Fruit fly (Drosophila melanogaster): ENCODE measurements around the gene CG8209.

The CG8209 gene

dm6 chr3L:7976081-7976483, at the start of gene CG8209, which contains the start of gene HP4:
Gene CG8209, plus strand, starts transcription at chr3L:7976406.
Gene HP4, minus strand, starts transcription at chr3L:7976154.
- TF ChIP-seq EcR (GFP tag; optimal IDR thresholded peaks at IDR 0.05) (no peak), usp (GFP tag; optimal IDR thresholded peaks at IDR 0.05) (no peak), psq (optimal IDR thresholded peaks at IDR 0.05) (no peak), Dll (optimal IDR thresholded peaks at IDR 0.05) (no peak), CG8478 (optimal IDR thresholded peaks at IDR 0.05) (no peak), pan (optimal IDR thresholded peaks at IDR 0.05) (no peak)

DNA sequence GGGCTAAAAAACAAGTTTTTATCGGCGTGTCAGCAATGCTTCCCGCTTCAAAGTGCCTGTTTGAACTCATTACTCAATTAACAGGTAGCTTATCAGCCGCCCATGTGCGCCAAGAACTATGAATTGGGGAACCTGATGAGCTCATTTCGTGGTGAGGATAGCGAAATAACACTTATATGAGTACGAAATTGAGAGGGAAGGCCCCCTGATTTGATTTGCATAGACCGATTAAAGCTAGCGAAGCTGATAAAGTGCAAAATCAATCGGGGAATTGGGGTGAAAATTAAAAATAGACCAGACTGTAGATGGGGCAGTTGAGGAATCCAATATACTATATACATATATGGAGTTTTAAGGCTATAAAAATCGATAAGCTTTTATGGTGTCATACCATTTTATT, 42.0 kb upstream of the CG8209 start:
- TF ChIP-seq pan (optimal IDR thresholded peaks at IDR 0.05) (no peak), usp (GFP tag; optimal IDR thresholded peaks at IDR 0.05) (no peak), EcR (GFP tag; optimal IDR thresholded peaks at IDR 0.05) (no peak), CG8478 (optimal IDR thresholded peaks at IDR 0.05) (no peak), Dll (optimal IDR thresholded peaks at IDR 0.05) (no peak), psq (optimal IDR thresholded peaks at IDR 0.05) (no peak)

dm6 chr3L:7934857-7935256, 41.3 kb upstream of the CG8209 start:
- TF ChIP-seq pan (optimal IDR thresholded peaks at IDR 0.05) (no peak), Dll (optimal IDR thresholded peaks at IDR 0.05) (no peak), psq (optimal IDR thresholded peaks at IDR 0.05) (no peak), usp (GFP tag; optimal IDR thresholded peaks at IDR 0.05) (no peak), EcR (GFP tag; optimal IDR thresholded peaks at IDR 0.05) (no peak), CG8478 (optimal IDR thresholded peaks at IDR 0.05) (no peak)

dm6 chr3L:7935409-7935932, 40.7 kb upstream of the CG8209 start:
- TF ChIP-seq pan (optimal IDR thresholded peaks at IDR 0.05) (no peak), psq (optimal IDR thresholded peaks at IDR 0.05) (no peak), Dll (optimal IDR thresholded peaks at IDR 0.05) (no peak), EcR (GFP tag; optimal IDR thresholded peaks at IDR 0.05) (no peak), usp (GFP tag; optimal IDR thresholded peaks at IDR 0.05) (no peak), CG8478 (optimal IDR thresholded peaks at IDR 0.05) (no peak)

DNA sequence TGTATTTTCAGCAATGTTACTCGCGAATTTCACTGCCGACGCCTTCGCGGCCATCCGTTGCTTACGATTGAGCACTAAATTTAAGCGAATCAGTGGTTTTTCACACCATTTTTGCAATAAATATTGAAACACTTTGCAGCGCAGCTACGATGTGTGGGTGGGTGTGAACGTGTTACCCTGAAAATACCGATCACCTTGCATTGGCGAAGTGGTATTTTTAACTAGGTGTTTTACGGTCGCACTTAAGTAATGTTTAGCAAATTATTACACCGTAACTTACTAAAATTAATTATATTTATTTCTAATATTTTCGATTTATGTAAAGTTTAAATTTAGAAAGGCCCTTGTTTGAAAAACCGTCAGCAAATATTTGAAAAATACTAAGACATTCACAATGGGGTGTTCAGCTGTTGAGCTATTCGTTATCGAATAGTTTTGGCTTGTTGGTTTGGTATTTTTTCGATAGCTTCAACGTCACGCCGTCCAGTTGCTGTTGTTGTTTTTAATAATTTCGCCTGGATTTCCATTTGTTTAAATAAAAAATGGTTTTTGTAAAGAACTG, 40.2 kb upstream of the CG8209 start, which contains the start of the genes syd and Srp9:
syd (minus strand) TSS at position 188 of the 562 bp plus-strand sequence.
Srp9 (plus strand) TSS at position 441 of the 562 bp plus-strand sequence.
- TF ChIP-seq Dll (optimal IDR thresholded peaks at IDR 0.05): no peak
- TF ChIP-seq usp (GFP tag; optimal IDR thresholded peaks at IDR 0.05): no peak

DNA sequence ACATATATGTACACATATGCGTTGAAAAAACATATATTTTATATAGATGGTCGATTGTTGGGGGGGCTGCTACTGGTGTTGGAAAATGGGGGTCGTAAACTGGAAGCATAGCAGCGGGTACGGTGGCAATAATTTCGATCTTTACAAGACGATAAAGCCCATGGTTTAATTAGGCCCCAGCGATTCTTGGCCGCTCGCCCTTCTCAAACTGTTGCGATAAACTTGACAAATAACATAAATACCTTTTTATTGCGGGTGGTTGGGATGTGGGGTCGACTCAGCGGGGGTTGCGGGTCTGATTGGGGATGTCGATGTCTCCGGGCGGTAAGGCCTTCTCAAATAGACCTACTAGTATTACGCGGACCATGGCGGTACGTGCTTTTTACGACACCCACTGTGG, 37.6 kb upstream of the CG8209 start:
- no peak for TF ChIP-seq psq (optimal IDR thresholded peaks at IDR 0.05)
- TF ChIP-seq Dll (optimal IDR thresholded peaks at IDR 0.05): no peak
- no peak for TF ChIP-seq EcR (GFP tag; optimal IDR thresholded peaks at IDR 0.05)
- no peak for TF ChIP-seq CG8478 (optimal IDR thresholded peaks at IDR 0.05)
- TF ChIP-seq usp (GFP tag; optimal IDR thresholded peaks at IDR 0.05): no peak
- no peak for TF ChIP-seq pan (optimal IDR thresholded peaks at IDR 0.05)

DNA sequence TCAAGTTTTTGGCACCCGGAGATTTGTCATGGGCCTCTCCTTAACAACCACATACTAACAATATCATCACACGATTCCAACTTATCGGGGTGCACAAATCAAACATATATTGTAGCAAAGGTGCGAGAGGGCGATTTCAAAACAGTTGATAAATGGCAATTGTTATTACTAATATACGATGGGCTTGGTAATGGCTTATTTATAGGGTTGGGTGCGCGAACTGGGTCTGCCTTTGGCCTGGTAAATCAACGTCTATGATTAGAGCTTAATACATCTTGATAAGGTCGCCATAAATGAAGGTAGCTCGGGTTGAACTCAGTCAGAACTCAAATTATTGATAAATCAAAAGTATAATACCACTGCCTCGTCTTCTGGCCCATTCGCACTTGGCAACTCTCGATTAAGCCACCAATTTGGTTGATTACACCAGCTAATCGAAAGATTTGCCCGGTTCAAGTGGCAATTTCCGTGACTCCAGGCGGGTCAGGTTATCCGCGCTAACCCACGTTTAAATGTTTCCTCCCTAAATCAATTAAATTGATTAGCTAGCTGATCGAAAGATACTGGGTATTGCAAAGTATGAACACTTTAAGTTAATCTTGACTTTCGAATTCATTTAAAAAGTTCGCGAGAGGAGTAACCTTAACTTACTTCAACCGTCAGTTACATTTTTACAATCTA, 35.5 kb upstream of the CG8209 start:
- no peak for TF ChIP-seq pan (optimal IDR thresholded peaks at IDR 0.05)
- TF ChIP-seq psq (optimal IDR thresholded peaks at IDR 0.05): no peak
- no peak for TF ChIP-seq EcR (GFP tag; optimal IDR thresholded peaks at IDR 0.05)
- TF ChIP-seq CG8478 (optimal IDR thresholded peaks at IDR 0.05): no peak
- no peak for TF ChIP-seq usp (GFP tag; optimal IDR thresholded peaks at IDR 0.05)
- no peak for TF ChIP-seq Dll (optimal IDR thresholded peaks at IDR 0.05)

DNA sequence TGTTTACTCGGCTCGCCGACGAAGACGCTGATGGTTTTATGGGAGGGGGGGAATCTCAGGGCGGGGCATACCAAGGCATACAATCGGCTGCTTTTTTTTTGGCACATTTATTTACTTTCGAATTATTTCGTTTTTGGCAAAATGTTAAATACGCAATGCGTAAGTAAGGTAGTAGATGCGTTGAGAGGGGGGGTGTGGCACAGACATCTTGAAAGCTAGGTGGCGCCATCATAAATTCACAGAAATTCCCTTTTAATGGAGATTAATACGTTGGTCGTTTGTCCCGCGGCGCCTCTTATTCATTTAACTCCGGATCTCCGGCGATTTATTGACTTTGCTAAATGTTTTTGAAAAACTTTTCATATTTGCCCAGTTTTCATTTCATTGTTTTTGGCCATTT, 34.7 kb upstream of the CG8209 start:
- no peak for TF ChIP-seq usp (GFP tag; optimal IDR thresholded peaks at IDR 0.05)

DNA sequence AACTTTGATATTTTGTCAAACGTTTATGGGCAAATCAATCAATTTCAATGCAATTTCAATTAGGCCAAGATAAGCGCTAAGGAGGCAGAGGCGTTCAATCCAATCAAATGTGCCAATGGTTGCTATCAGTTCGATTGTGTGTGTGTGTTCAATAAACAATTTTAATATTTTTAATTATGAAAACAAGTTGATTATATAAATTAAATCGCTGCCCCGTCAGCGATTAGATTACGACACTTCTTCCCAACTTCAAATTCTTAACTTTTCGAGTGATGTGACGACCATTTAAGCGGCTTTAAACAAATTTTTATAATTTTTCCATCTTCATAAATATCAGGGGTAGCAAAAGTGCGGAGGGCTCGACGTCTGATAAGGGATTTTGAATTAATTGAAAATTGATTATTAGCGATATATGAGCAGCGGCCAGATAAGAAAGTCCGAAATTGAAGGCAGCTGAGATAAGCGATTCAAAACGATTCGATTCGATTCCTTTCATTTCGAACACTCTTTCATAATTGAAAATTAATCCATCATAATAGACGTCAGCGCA, 33.7 kb upstream of the CG8209 start:
- TF ChIP-seq pan (optimal IDR thresholded peaks at IDR 0.05) (no peak), CG8478 (optimal IDR thresholded peaks at IDR 0.05) (no peak), Dll (optimal IDR thresholded peaks at IDR 0.05) (no peak), EcR (GFP tag; optimal IDR thresholded peaks at IDR 0.05) (no peak), usp (GFP tag; optimal IDR thresholded peaks at IDR 0.05) (no peak), psq (optimal IDR thresholded peaks at IDR 0.05) (no peak)

DNA sequence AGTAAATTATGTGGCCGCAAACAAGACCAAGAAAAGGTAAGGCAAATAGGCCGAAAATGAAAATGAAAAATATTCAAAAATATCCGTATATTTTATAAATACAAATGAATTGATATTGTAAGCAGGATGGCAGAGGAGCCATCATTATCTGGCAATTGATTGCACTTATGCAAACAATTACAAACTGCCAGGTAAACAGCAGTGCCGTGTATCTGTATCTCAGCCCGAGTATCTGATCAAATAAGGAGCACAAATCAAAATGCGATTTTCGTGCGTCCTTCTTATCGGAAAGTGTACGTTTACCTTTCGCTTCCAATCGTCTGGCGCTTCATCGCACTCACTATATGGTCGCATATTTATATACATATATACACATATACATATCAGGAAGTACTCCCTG, 33.2 kb upstream of the CG8209 start:
- TF ChIP-seq psq (optimal IDR thresholded peaks at IDR 0.05) (no peak), EcR (GFP tag; optimal IDR thresholded peaks at IDR 0.05) (no peak), usp (GFP tag; optimal IDR thresholded peaks at IDR 0.05) (no peak), Dll (optimal IDR thresholded peaks at IDR 0.05) (no peak), pan (optimal IDR thresholded peaks at IDR 0.05) (no peak), CG8478 (optimal IDR thresholded peaks at IDR 0.05) (no peak)

dm6 chr3L:7943950-7944349, 32.3 kb upstream of the CG8209 start:
- TF ChIP-seq EcR (GFP tag; optimal IDR thresholded peaks at IDR 0.05): no peak
- no peak for TF ChIP-seq Dll (optimal IDR thresholded peaks at IDR 0.05)
- TF ChIP-seq CG8478 (optimal IDR thresholded peaks at IDR 0.05): no peak
- TF ChIP-seq psq (optimal IDR thresholded peaks at IDR 0.05): no peak
- no peak for TF ChIP-seq pan (optimal IDR thresholded peaks at IDR 0.05)
- TF ChIP-seq usp (GFP tag; optimal IDR thresholded peaks at IDR 0.05): no peak

DNA sequence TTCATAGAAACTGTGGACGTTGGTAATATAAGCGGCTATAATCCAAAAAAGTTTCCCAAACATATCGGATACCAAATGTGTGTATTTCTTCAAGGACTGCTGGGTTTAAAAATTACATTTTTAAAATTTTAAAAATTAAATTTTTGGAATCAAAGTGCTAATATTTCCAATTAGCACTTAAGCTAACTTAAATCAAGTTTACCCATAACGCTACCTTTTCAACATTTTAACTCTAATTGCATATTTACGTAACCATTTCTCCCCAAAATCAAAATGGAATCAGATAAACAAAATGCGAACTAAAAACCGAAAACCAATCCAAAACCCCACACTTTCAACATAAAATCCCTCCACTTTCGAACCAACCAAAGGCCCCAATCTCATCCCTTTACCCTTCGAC, 30.0 kb upstream of the CG8209 start, which contains the start of gene CG43880:
CG43880 (minus strand) TSS at position 101 of the 400 bp plus-strand sequence.
- TF ChIP-seq pan (optimal IDR thresholded peaks at IDR 0.05): no peak
- no peak for TF ChIP-seq usp (GFP tag; optimal IDR thresholded peaks at IDR 0.05)
- no peak for TF ChIP-seq EcR (GFP tag; optimal IDR thresholded peaks at IDR 0.05)
- TF ChIP-seq Dll (optimal IDR thresholded peaks at IDR 0.05): no peak
- TF ChIP-seq psq (optimal IDR thresholded peaks at IDR 0.05): no peak
- no peak for TF ChIP-seq CG8478 (optimal IDR thresholded peaks at IDR 0.05)

All from whole organism.